Fruit fly (Drosophila melanogaster) whole organism, prepupa: ENCODE data around the gene CG32668.
A peak's percentile ranks its signal among the peaks of the same experiment; 100 is the strongest.

Source experiments
- CG10669 ChIP-seq: fragments of 200-800 bp; sonication (Bioruptor generic); optimal IDR thresholded peaks from 3 replicates; lab custom pipeline; 2018; ENCODE audit warnings: missing biosample characterization, mild to moderate bottlenecking, missing genetic modification characterization, moderate library complexity
- CG11294 ChIP-seq: fragments of 200-800 bp; sonication (Bioruptor generic); IDR thresholded peaks from 2 replicates; pipeline ENCODE4 v1.3.6; 2022; ENCODE audit warnings: missing biosample characterization, missing genetic modification characterization
- CG15336 ChIP-seq: fragments of 200-800 bp; sonication (Bioruptor generic); IDR thresholded peaks from 2 replicates; pipeline ENCODE4 v1.3.6; 2022; ENCODE audit warnings: missing biosample characterization, missing genetic modification characterization
- CG16779 ChIP-seq: fragments of 200-800 bp; sonication (Bioruptor generic); optimal IDR thresholded peaks from 3 replicates; lab custom pipeline; 2017; ENCODE audit warnings: missing biosample characterization, mild to moderate bottlenecking, missing genetic modification characterization
- CG3032 ChIP-seq: fragments of 200-800 bp; optimal IDR thresholded peaks from 2 replicates; lab custom pipeline; 2019; ENCODE audit warnings: missing biosample characterization, mild to moderate bottlenecking, missing genetic modification characterization, moderate library complexity
- CG31627 ChIP-seq: fragments of 200-800 bp; sonication (Bioruptor generic); optimal IDR thresholded peaks from 3 replicates; lab custom pipeline; 2016; ENCODE audit warnings: missing biosample characterization, missing genetic modification characterization
- CG34406 ChIP-seq: fragments of 200-800 bp; sonication (Bioruptor generic); optimal IDR thresholded peaks from 3 replicates; lab custom pipeline; 2016; ENCODE audit warnings: missing biosample characterization, missing genetic modification characterization
- CG3919 ChIP-seq: fragments of 200-800 bp; sonication (Bioruptor generic); optimal IDR thresholded peaks from 3 replicates; lab custom pipeline; 2016; ENCODE audit warnings: missing biosample characterization, missing genetic modification characterization
- CG6163 ChIP-seq: fragments of 200-800 bp; sonication (Bioruptor generic); IDR thresholded peaks from 3 replicates; pipeline ENCODE4 v1.3.6; 2022; ENCODE audit warnings: missing biosample characterization, missing genetic modification characterization
- CG6792 ChIP-seq: fragments of 200-800 bp; sonication (Bioruptor generic); optimal IDR thresholded peaks from 3 replicates; lab custom pipeline; 2016; ENCODE audit warnings: missing biosample characterization, missing genetic modification characterization
- CG6808 ChIP-seq: fragments of 200-800 bp; sonication (Bioruptor generic); optimal IDR thresholded peaks from 3 replicates; lab custom pipeline; 2017; ENCODE audit warnings: missing biosample characterization, missing genetic modification characterization, mild to moderate bottlenecking, moderate library complexity, missing genetic modification reagents
- CG8119 ChIP-seq: fragments of 200-800 bp; sonication (Bioruptor generic); IDR thresholded peaks from 3 replicates; pipeline ENCODE4 v1.3.6; 2022; ENCODE audit warnings: missing biosample characterization, missing genetic modification characterization
- CG8319 ChIP-seq: fragments of 200-800 bp; sonication (Bioruptor generic); optimal IDR thresholded peaks from 3 replicates; lab custom pipeline; 2016; ENCODE audit warnings: missing biosample characterization, missing genetic modification characterization
- CG9139 ChIP-seq: fragments of 200-800 bp; sonication (Bioruptor generic); optimal IDR thresholded peaks from 3 replicates; lab custom pipeline; 2017; ENCODE audit warnings: missing biosample characterization, mild to moderate bottlenecking, missing genetic modification characterization
- Eip75B ChIP-seq: fragments of 200-800 bp; sonication (Bioruptor generic); optimal IDR thresholded peaks from 3 replicates; lab custom pipeline; 2016; ENCODE audit warnings: missing biosample characterization, missing genetic modification characterization
- Eip78C ChIP-seq: fragments of 200-800 bp; sonication (Bioruptor generic); peaks from one replicate; lab custom pipeline; 2016; ENCODE audit warnings: missing biosample characterization, missing genetic modification characterization
- Ets21C ChIP-seq: fragments of 200-800 bp; sonication (Bioruptor generic); optimal IDR thresholded peaks from 3 replicates; lab custom pipeline; 2016; ENCODE audit warnings: missing biosample characterization, missing genetic modification characterization
- Ets96B ChIP-seq: fragments of 200-800 bp; optimal IDR thresholded peaks from 2 replicates; lab custom pipeline; 2019; ENCODE audit warnings: missing biosample characterization, mild to moderate bottlenecking, missing genetic modification characterization, moderate library complexity
- Gug ChIP-seq: fragments of 200-800 bp; sonication (Bioruptor generic); IDR thresholded peaks from 2 replicates; pipeline ENCODE4 v1.3.6; 2022; ENCODE audit warnings: missing biosample characterization, missing genetic modification characterization
- Hr39 ChIP-seq: fragments of 200-800 bp; sonication (Bioruptor generic); optimal IDR thresholded peaks from 2 replicates; lab custom pipeline; 2016; ENCODE audit warnings: missing biosample characterization, missing genetic modification characterization
- Hr4 ChIP-seq: fragments of 200-800 bp; sonication (Bioruptor generic); optimal IDR thresholded peaks from 3 replicates; lab custom pipeline; 2016; ENCODE audit warnings: missing biosample characterization, missing genetic modification characterization
- Met ChIP-seq: fragments of 200-800 bp; sonication (Bioruptor generic); optimal IDR thresholded peaks from 3 replicates; lab custom pipeline; 2016; ENCODE audit warnings: missing biosample characterization, missing genetic modification characterization
- Smox ChIP-seq: fragments of 200-800 bp; sonication (Bioruptor generic); optimal IDR thresholded peaks from 3 replicates; lab custom pipeline; 2016; ENCODE audit warnings: missing biosample characterization, missing genetic modification characterization
- Sox14 ChIP-seq: fragments of 200-800 bp; sonication (Bioruptor generic); optimal IDR thresholded peaks from 3 replicates; lab custom pipeline; 2016; ENCODE audit warnings: missing biosample characterization, missing genetic modification characterization
- achi ChIP-seq: fragments of 200-800 bp; sonication (Bioruptor generic); optimal IDR thresholded peaks from 3 replicates; lab custom pipeline; 2016; ENCODE audit warnings: missing biosample characterization, missing genetic modification characterization
- acj6 ChIP-seq: fragments of 200-800 bp; sonication (Bioruptor generic); optimal IDR thresholded peaks from 3 replicates; lab custom pipeline; 2016; ENCODE audit warnings: missing biosample characterization, missing genetic modification characterization
- cyc ChIP-seq: fragments of 200-800 bp; sonication (Bioruptor generic); optimal IDR thresholded peaks from 3 replicates; lab custom pipeline; 2016; ENCODE audit warnings: missing biosample characterization, missing genetic modification characterization
- dsx ChIP-seq: fragments of 200-800 bp; optimal IDR thresholded peaks from 3 replicates; lab custom pipeline; 2019; ENCODE audit warnings: missing biosample characterization, mild to moderate bottlenecking, missing genetic modification characterization, moderate library complexity; ENCODE audit not compliant: poor library complexity, severe bottlenecking
- eg ChIP-seq: fragments of 200-800 bp; sonication (Bioruptor generic); IDR thresholded peaks from 3 replicates; pipeline ENCODE4 v1.3.6; 2022; ENCODE audit warnings: missing biosample characterization, missing genetic modification characterization
- esn ChIP-seq: fragments of 200-800 bp; sonication (Bioruptor generic); optimal IDR thresholded peaks from 2 replicates; lab custom pipeline; 2016; ENCODE audit warnings: missing biosample characterization, mild to moderate bottlenecking, missing genetic modification characterization, moderate library complexity
- fd85E ChIP-seq: fragments of 200-800 bp; sonication (Bioruptor generic); optimal IDR thresholded peaks from 3 replicates; lab custom pipeline; 2016; ENCODE audit warnings: missing biosample characterization, missing genetic modification characterization
- fkh ChIP-seq: fragments of 200-800 bp; sonication (Bioruptor generic); optimal IDR thresholded peaks from 3 replicates; lab custom pipeline; 2017; ENCODE audit warnings: missing biosample characterization, mild to moderate bottlenecking, missing genetic modification characterization, moderate library complexity
- lz ChIP-seq: fragments of 200-800 bp; sonication (Bioruptor generic); optimal IDR thresholded peaks from 3 replicates; lab custom pipeline; 2016; ENCODE audit warnings: missing biosample characterization, missing genetic modification characterization
- net ChIP-seq: fragments of 200-800 bp; sonication (Bioruptor generic); optimal IDR thresholded peaks from 3 replicates; lab custom pipeline; 2016; ENCODE audit warnings: missing biosample characterization, missing genetic modification characterization
- pdm3 ChIP-seq: fragments of 200-800 bp; sonication (Bioruptor generic); optimal IDR thresholded peaks from 3 replicates; lab custom pipeline; 2016; ENCODE audit warnings: missing biosample characterization, missing genetic modification characterization
- ss ChIP-seq, 2 experiments: fragments of 200-800 bp; sonication (Bioruptor generic); optimal IDR thresholded peaks; 2 replicates in 1 of 2; 3 replicates in 1 of 2; lab custom pipeline; 2017 to 2018; ENCODE audit warnings: mild to moderate bottlenecking in 2 of 2, missing biosample characterization in 2 of 2, missing genetic modification characterization in 2 of 2, moderate library complexity in 1 of 2
- svp ChIP-seq: fragments of 200-800 bp; sonication (Bioruptor generic); peaks from one replicate; lab custom pipeline; 2016; ENCODE audit warnings: missing biosample characterization, missing genetic modification characterization
- vri ChIP-seq: fragments of 200-800 bp; sonication (Bioruptor generic); optimal IDR thresholded peaks from 3 replicates; lab custom pipeline; 2016; ENCODE audit warnings: missing biosample characterization, mild to moderate bottlenecking, missing genetic modification characterization

The CG32668 gene

DNA sequence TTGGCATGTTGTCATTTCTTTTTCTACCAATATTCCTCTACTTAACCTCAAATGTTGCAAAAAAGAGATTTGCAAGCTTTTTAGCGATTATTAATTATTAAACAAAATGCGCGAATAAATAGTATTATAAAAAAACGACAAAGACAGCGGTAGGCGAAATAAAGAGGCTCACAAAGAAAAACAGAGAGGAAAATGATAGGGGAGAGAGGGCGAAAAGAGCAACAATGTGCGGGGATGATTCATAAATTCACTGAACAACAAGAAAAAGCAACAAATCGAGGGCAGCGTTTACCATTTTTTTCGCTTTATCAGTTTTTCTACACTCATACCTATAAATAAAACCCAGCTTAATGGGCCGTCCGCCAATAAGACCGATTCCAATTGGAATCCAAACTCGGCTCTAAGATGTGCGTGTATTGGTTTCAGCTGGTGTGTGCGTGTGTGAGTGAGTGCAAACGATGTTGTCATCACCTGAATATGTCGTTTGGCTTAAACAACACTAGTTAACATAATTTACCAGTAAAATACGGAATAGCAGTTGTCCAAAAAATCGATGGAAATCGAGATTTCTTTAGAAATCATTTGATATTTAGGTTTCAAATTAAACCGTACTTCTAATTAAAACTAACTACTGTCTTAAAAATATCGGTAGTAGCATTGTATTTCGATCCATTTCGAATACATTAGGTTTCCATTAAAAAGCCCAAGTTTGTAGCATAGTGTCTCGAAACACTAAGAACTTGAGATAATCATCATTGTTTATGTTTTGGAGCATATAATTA lies 3.6 kb downstream of the CG32668 start:
- peak; percentile 32 for TF ChIP-seq acj6 (GFP tag; lab: Kevin White, UChicago)
- TF ChIP-seq Hr39 (GFP tag; lab: Kevin White, UChicago), result no peak
- 0 out of 2 replicates have a peak, but pooled peaks have one; percentile 31 for TF ChIP-seq CG15336
- peak; percentile 27 for TF ChIP-seq pdm3 (GFP tag; lab: Kevin White, UChicago)
- peak; percentile 11 for TF ChIP-seq CG3919 (GFP tag; lab: Kevin White, UChicago)
- TF ChIP-seq achi (GFP tag; lab: Kevin White, UChicago), result peak; percentile 2
- no peak for TF ChIP-seq net (GFP tag; lab: Kevin White, UChicago)
- no peak for TF ChIP-seq Smox
- no peak for TF ChIP-seq CG11294
- peak; percentile 1 for TF ChIP-seq CG9139 (GFP tag; lab: Kevin White, UChicago)
- TF ChIP-seq fd85E (GFP tag; lab: Kevin White, UChicago), result no peak
- peak; percentile 74 for TF ChIP-seq dsx (GFP tag; lab: Kevin White, UChicago)
- TF ChIP-seq CG6163 (GFP tag; lab: Robert Waterston, UW), result peak; percentile 5; the same call in 1 of the 3 replicates
- peak; percentile 41; the same call in 2 of the 3 replicates for TF ChIP-seq CG8119
- TF ChIP-seq esn, result peak; percentile 17
- no peak for TF ChIP-seq Ets21C (GFP tag; lab: Kevin White, UChicago)
- TF ChIP-seq Eip78C (GFP tag; lab: Kevin White, UChicago), result peak; percentile 78
- no peak for TF ChIP-seq CG3032 (tag; lab: Kevin White, UChicago)
- TF ChIP-seq Gug (GFP tag; lab: Robert Waterston, UW), result 0 out of 2 replicates have a peak, but pooled peaks have one; percentile 12
- peak; percentile 16 for TF ChIP-seq CG6792 (GFP tag; lab: Kevin White, UChicago)

DNA sequence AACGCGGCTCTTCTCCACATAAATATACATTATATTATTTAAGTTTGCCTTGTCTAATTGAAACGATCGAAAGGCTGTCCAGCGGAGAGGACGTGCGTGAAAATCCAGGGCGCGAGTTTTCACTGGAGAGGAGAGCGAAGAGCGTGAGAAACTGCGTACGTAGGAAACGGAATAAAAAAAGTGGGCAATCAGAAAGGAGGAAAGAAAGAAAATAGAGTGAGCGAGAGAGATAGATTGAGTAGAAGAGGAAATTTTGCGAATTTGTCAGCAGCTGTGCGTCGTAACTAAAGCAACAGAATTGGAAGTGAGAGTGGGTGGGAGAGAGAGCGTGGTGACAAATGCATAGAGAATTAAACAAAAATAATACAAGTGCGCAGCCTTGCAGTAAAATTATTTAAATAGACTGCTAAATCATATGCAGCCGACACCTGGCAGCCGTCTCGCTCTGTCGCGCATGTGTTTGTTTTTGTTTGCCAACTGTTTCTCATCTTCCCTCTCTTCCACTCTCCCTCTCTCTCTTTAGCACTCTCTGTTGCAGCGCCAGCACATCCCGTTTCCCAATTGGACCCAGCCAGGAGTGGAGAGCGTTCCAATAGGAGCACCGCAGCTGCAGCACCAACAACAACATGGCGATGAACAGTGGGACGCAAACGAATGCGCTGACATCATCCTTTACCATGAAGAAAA lies 4.9 kb downstream of the CG32668 start:
- TF ChIP-seq CG6808 (GFP tag; lab: Kevin White, UChicago) (peak; percentile 8), CG11294 (no peak), dsx (GFP tag; lab: Kevin White, UChicago) (peak; percentile 38), fkh (GFP tag; lab: Kevin White, UChicago) (peak; percentile 63), CG6163 (GFP tag; lab: Robert Waterston, UW) (peak; percentile 71), Eip75B (no peak), lz (GFP tag; lab: Kevin White, UChicago) (no peak), ss (GFP tag; optimal IDR thresholded peaks at IDR 0.05; lab: Kevin White, UChicago) (peak; percentile 40), Sox14 (GFP tag; lab: Kevin White, UChicago) (peak; percentile 17), CG9139 (GFP tag; lab: Kevin White, UChicago) (peak; percentile 25), net (GFP tag; lab: Kevin White, UChicago) (peak; percentile 22), Eip78C (GFP tag; lab: Kevin White, UChicago) (peak; percentile 75), CG34406 (peak; percentile 24), CG6792 (GFP tag; lab: Kevin White, UChicago) (no peak), CG10669 (GFP tag; lab: Kevin White, UChicago) (peak; percentile 29), eg (GFP tag; lab: Robert Waterston, UW) (peak; percentile 14; the same call in 1 of the 3 replicates), Hr4 (GFP tag; lab: Kevin White, UChicago) (no peak), Ets21C (GFP tag; lab: Kevin White, UChicago) (no peak), esn (peak; percentile 9)

DNA sequence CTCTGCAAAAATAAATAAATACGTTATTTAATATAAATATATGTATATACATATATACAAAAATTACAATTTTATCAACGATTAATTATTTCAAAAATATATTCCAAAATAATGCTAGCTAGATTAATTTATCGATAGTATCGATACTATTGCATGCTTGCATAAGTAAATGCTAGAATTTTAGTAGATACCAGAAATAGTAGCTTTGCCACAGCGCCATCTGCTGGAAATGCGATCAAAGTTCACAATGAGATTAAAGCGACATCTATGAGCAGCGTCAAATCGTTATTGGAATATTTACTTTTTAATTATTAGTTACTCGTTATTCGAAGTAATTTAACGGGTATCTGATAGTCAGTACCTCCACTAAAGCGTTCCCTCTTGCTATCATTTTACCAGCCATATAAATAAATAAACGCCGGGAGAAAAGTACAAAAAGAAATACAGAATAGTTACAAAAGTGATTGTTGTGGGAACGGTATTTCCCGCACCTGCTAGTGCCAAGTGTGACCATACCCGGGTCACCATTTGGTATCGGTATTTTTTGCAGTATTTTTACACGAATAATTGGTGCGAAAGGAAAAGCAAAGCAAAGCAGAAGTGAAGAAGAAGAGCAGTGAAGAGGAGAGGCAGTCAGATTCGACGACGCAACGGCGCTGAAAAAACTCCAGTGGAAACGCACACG lies 5.6 kb downstream of the CG32668 start, which contains the start of the genes rtv and Dlic:
rtv (minus strand) TSS at position 165 of the 685 bp plus-strand sequence.
Dlic (plus strand) TSS at position 596 of the 685 bp plus-strand sequence.
- TF ChIP-seq CG15336 (no peak), acj6 (GFP tag; lab: Kevin White, UChicago) (peak; percentile 0), eg (GFP tag; lab: Robert Waterston, UW) (no peak), CG3032 (tag; lab: Kevin White, UChicago) (no peak), CG34406 (no peak), Hr39 (GFP tag; lab: Kevin White, UChicago) (peak; percentile 38), CG31627 (GFP tag; lab: Kevin White, UChicago) (peak; percentile 41), vri (no peak), Met (GFP tag; lab: Kevin White, UChicago) (peak; percentile 8), Eip75B (peak; percentile 8), Ets21C (GFP tag; lab: Kevin White, UChicago) (peak; percentile 19), CG6163 (GFP tag; lab: Robert Waterston, UW) (peak; percentile 63; the same call in 2 of the 3 replicates), esn (peak; percentile 35), svp (GFP tag; lab: Kevin White, UChicago) (peak; percentile 78), Ets96B (no peak), CG8319 (GFP tag; lab: Kevin White, UChicago) (no peak), pdm3 (GFP tag; lab: Kevin White, UChicago) (peak; percentile 4), fkh (GFP tag; lab: Kevin White, UChicago) (peak; percentile 83), Hr4 (GFP tag; lab: Kevin White, UChicago) (peak; percentile 7), CG16779 (tag; lab: Kevin White, UChicago) (no peak), Eip78C (GFP tag; lab: Kevin White, UChicago) (peak; percentile 14), cyc (GFP tag; lab: Kevin White, UChicago) (peak; percentile 44), lz (GFP tag; lab: Kevin White, UChicago) (peak; percentile 44)
